Worm (Caenorhabditis elegans) whole organism, L4 larva: ENCODE results near the gene smc-6.
A peak's percentile ranks its signal among the peaks of the same experiment; 100 is the strongest.

Experiments
- F10B5.3 ChIP-seq: sonication (generic microtip); optimal IDR thresholded peaks from 2 replicates; lab custom pipeline; 2016; ENCODE audit warnings: mild to moderate bottlenecking, missing genetic modification characterization, missing compliant biosample characterization
- F26F4.8 ChIP-seq: fragments of 200-800 bp; sonication (Bioruptor generic); conservative IDR thresholded peaks from 2 replicates; pipeline ENCODE4 v1.3.6; 2022; ENCODE audit warnings: missing genetic modification characterization, missing compliant biosample characterization
- F37D6.2 ChIP-seq: sonication (generic microtip); optimal IDR thresholded peaks from 2 replicates; lab custom pipeline; 2016; ENCODE audit warnings: mild to moderate bottlenecking, missing genetic modification characterization, missing compliant biosample characterization
- F44E2.7 ChIP-seq: fragments of 200-800 bp; sonication (Bioruptor generic); IDR thresholded peaks from 2 replicates; pipeline ENCODE4 v2.1.2; 2022; ENCODE audit warnings: missing genetic modification characterization, missing compliant biosample characterization
- F49E8.2 ChIP-seq: sonication (generic microtip); optimal IDR thresholded peaks from 2 replicates; lab custom pipeline; 2016; ENCODE audit warnings: missing compliant biosample characterization, mild to moderate bottlenecking, missing genetic modification characterization, borderline replicate concordance
- T26A8.4 ChIP-seq: fragments of 200-800 bp; sonication (Bioruptor generic); IDR thresholded peaks from 2 replicates; pipeline ENCODE4 v1.3.6; 2022; ENCODE audit warnings: missing genetic modification characterization, missing compliant biosample characterization
- Y48G9A.11 ChIP-seq: fragments of 200-800 bp; sonication (Bioruptor generic); IDR thresholded peaks from 2 replicates; pipeline ENCODE4 v1.3.6; 2022; ENCODE audit warnings: missing genetic modification reagents, missing genetic modification characterization, missing compliant biosample characterization
- Y5F2A.4 ChIP-seq: fragments of 200-800 bp; sonication (Bioruptor generic); optimal IDR thresholded peaks from 2 replicates; lab custom pipeline; 2018; ENCODE audit warnings: mild to moderate bottlenecking, missing genetic modification characterization, missing compliant biosample characterization
- ZK337.2 ChIP-seq: fragments of 200-800 bp; sonication (Bioruptor generic); IDR thresholded peaks from 2 replicates; pipeline ENCODE4 v1.3.6; 2022; ENCODE audit warnings: missing genetic modification reagents, missing genetic modification characterization, missing compliant biosample characterization
- ZK546.5 ChIP-seq, 2 experiments: sonication (generic microtip); optimal IDR thresholded peaks; 2 replicates each; lab custom pipeline; 2017; ENCODE audit warnings: missing biosample characterization in 2 of 2, missing genetic modification characterization in 2 of 2
- attf-4 ChIP-seq: sonication (generic microtip); optimal IDR thresholded peaks from 3 replicates; lab custom pipeline; 2017; ENCODE audit warnings: missing biosample characterization, missing genetic modification characterization
- ceh-28 ChIP-seq: fragments of 150-350 bp; optimal IDR thresholded peaks from 2 replicates; lab custom pipeline; 2014; ENCODE audit warnings: missing biosample characterization, missing genetic modification reagents, missing genetic modification characterization
- ceh-82 ChIP-seq: sonication (generic microtip); optimal IDR thresholded peaks from 2 replicates; lab custom pipeline; 2017; ENCODE audit warnings: missing biosample characterization, missing genetic modification characterization
- ces-1 ChIP-seq: fragments of 150-350 bp; sonication (generic microtip); optimal IDR thresholded peaks from 4 replicates; lab custom pipeline; 2014; ENCODE audit warnings: missing biosample characterization, missing genetic modification reagents, missing genetic modification characterization
- daf-12 ChIP-seq: fragments of 150-350 bp; optimal IDR thresholded peaks from 2 replicates; lab custom pipeline; 2014; ENCODE audit warnings: missing biosample characterization, missing genetic modification reagents, missing genetic modification characterization
- daf-19 ChIP-seq: fragments of 200-800 bp; sonication (Bioruptor generic); conservative IDR thresholded peaks from 2 replicates; pipeline ENCODE4 v1.3.6; 2022; ENCODE audit warnings: missing genetic modification characterization, missing compliant biosample characterization
- daf-8 ChIP-seq: fragments of 200-800 bp; sonication (Bioruptor generic); IDR thresholded peaks from 2 replicates; pipeline ENCODE4 v1.3.6; 2022; ENCODE audit warnings: missing genetic modification characterization, missing compliant biosample characterization
- dmd-6 ChIP-seq: fragments of 200-800 bp; sonication (Bioruptor generic); IDR thresholded peaks from 2 replicates; pipeline ENCODE4 v1.3.6; 2022; ENCODE audit warnings: missing genetic modification reagents, missing genetic modification characterization, missing compliant biosample characterization
- dmd-9 ChIP-seq: fragments of 200-800 bp; sonication (Bioruptor generic); IDR thresholded peaks from 2 replicates; pipeline ENCODE4 v1.3.6; 2022; ENCODE audit warnings: missing genetic modification reagents, missing genetic modification characterization, missing compliant biosample characterization
- egl-27 ChIP-seq: sonication (generic microtip); optimal IDR thresholded peaks from 3 replicates; lab custom pipeline; 2017; ENCODE audit warnings: missing biosample characterization, missing genetic modification reagents, missing genetic modification characterization
- fos-1 ChIP-seq: fragments of 150-350 bp; optimal IDR thresholded peaks from 2 replicates; lab custom pipeline; 2014; ENCODE audit warnings: missing biosample characterization, missing genetic modification characterization
- gei-8 ChIP-seq: fragments of 200-800 bp; sonication (Bioruptor generic); optimal IDR thresholded peaks from 2 replicates; lab custom pipeline; 2018; ENCODE audit warnings: mild to moderate bottlenecking, missing genetic modification characterization, missing compliant biosample characterization
- hif-1 ChIP-seq, 2 experiments: sonication (generic microtip); optimal IDR thresholded peaks; 2 replicates each; lab custom pipeline; 2016 to 2017; ENCODE audit warnings: missing compliant biosample characterization in 2 of 2, missing genetic modification characterization in 2 of 2, missing genetic modification reagents in 2 of 2, missing genotype in 2 of 2, mild to moderate bottlenecking in 1 of 2
- hlh-11 ChIP-seq: fragments of 200-800 bp; sonication (Bioruptor generic); optimal IDR thresholded peaks from 2 replicates; lab custom pipeline; 2018; ENCODE audit warnings: mild to moderate bottlenecking, missing genetic modification characterization, missing compliant biosample characterization
- hlh-30 ChIP-seq: sonication (generic microtip); optimal IDR thresholded peaks from 2 replicates; lab custom pipeline; 2017; ENCODE audit warnings: antibody characterized with exemption, mild to moderate bottlenecking, missing genetic modification characterization, missing compliant biosample characterization; ENCODE audit not compliant: insufficient read depth
- hmg-1.1 ChIP-seq: fragments of 200-800 bp; sonication (Bioruptor generic); IDR thresholded peaks from 2 replicates; pipeline ENCODE4 v1.3.6; 2022; ENCODE audit warnings: missing genetic modification reagents, missing genetic modification characterization, missing compliant biosample characterization
- lim-7 ChIP-seq: fragments of 200-800 bp; sonication (Bioruptor generic); IDR thresholded peaks from 2 replicates; pipeline ENCODE4 v1.3.6; 2022; ENCODE audit warnings: missing genetic modification characterization, missing compliant biosample characterization
- lin-1 ChIP-seq: fragments of 200-800 bp; sonication (Bioruptor generic); IDR thresholded peaks from 2 replicates; pipeline ENCODE4 v1.3.6; 2022; ENCODE audit warnings: missing genetic modification reagents, missing genetic modification characterization, missing compliant biosample characterization
- lin-15B ChIP-seq: fragments of 150-350 bp; sonication (generic microtip); optimal IDR thresholded peaks from 3 replicates; lab custom pipeline; 2014; ENCODE audit warnings: missing biosample characterization, missing genetic modification characterization
- mep-1 ChIP-seq: fragments of 150-350 bp; sonication (generic microtip); optimal IDR thresholded peaks from 3 replicates; lab custom pipeline; 2014; ENCODE audit warnings: missing biosample characterization, missing genetic modification characterization
- mxl-2 ChIP-seq: fragments of 200-800 bp; sonication (Bioruptor generic); conservative IDR thresholded peaks from 2 replicates; pipeline ENCODE4 v1.3.6; 2022; ENCODE audit warnings: missing genetic modification reagents, missing genetic modification characterization, missing compliant biosample characterization
- mxl-3 ChIP-seq: fragments of 200-800 bp; sonication (Bioruptor generic); optimal IDR thresholded peaks from 2 replicates; lab custom pipeline; 2018; ENCODE audit warnings: mild to moderate bottlenecking, missing genetic modification characterization, missing compliant biosample characterization
- nhr-102 ChIP-seq: sonication (generic microtip); optimal IDR thresholded peaks from 2 replicates; lab custom pipeline; 2016; ENCODE audit warnings: mild to moderate bottlenecking, missing genetic modification characterization, moderate library complexity, missing compliant biosample characterization
- nhr-11 ChIP-seq: fragments of 150-350 bp; optimal IDR thresholded peaks from 2 replicates; lab custom pipeline; 2014; ENCODE audit warnings: missing biosample characterization, missing genetic modification characterization
- nhr-237 ChIP-seq: sonication (generic microtip); optimal IDR thresholded peaks from 2 replicates; lab custom pipeline; 2017; ENCODE audit warnings: missing biosample characterization, missing genetic modification characterization
- nhr-41 ChIP-seq: fragments of 200-800 bp; sonication (Bioruptor generic); IDR thresholded peaks from 2 replicates; pipeline ENCODE4 v1.3.6; 2022; ENCODE audit warnings: missing genetic modification reagents, missing genetic modification characterization, missing compliant biosample characterization
- nhr-42 ChIP-seq: fragments of 200-800 bp; sonication (Bioruptor generic); IDR thresholded peaks from 2 replicates; pipeline ENCODE4 v1.3.6; 2022; ENCODE audit warnings: missing genetic modification characterization, missing compliant biosample characterization
- nhr-6 ChIP-seq: fragments of 150-350 bp; optimal IDR thresholded peaks from 2 replicates; lab custom pipeline; 2014; ENCODE audit warnings: missing biosample characterization, missing genetic modification characterization
- php-3 ChIP-seq: fragments of 200-800 bp; sonication (Bioruptor generic); IDR thresholded peaks from 2 replicates; pipeline ENCODE4 v1.3.6; 2022; ENCODE audit warnings: missing genetic modification reagents, missing genetic modification characterization, missing compliant biosample characterization
- saeg-2 ChIP-seq: fragments of 200-800 bp; sonication (Bioruptor generic); IDR thresholded peaks from 2 replicates; pipeline ENCODE4 v1.3.6; 2022; ENCODE audit warnings: missing genetic modification reagents, missing genetic modification characterization, missing compliant biosample characterization
- snpc-1.2 ChIP-seq: fragments of 200-800 bp; sonication (Bioruptor generic); IDR thresholded peaks from 2 replicates; pipeline ENCODE4 v1.3.6; 2022; ENCODE audit warnings: missing genetic modification reagents, missing genetic modification characterization, missing compliant biosample characterization
- snpc-4 ChIP-seq: fragments of 150-350 bp; optimal IDR thresholded peaks from 2 replicates; lab custom pipeline; 2014; ENCODE audit warnings: missing biosample characterization, missing genetic modification characterization
- tag-97 ChIP-seq: fragments of 200-800 bp; sonication (Bioruptor generic); IDR thresholded peaks from 2 replicates; pipeline ENCODE4 v1.3.6; 2022; ENCODE audit warnings: missing genetic modification characterization, missing compliant biosample characterization
- tra-1 ChIP-seq: fragments of 200-800 bp; sonication (Bioruptor generic); IDR thresholded peaks from 2 replicates; pipeline ENCODE4 v1.3.6; 2022; ENCODE audit warnings: missing genetic modification reagents, missing genetic modification characterization, missing compliant biosample characterization
- unc-130 ChIP-seq: sonication (generic microtip); optimal IDR thresholded peaks from 2 replicates; lab custom pipeline; 2016; ENCODE audit warnings: missing genetic modification reagents, missing genetic modification characterization, missing compliant biosample characterization
- unc-39 ChIP-seq: sonication (generic microtip); optimal IDR thresholded peaks from 2 replicates; lab custom pipeline; 2017; ENCODE audit warnings: missing biosample characterization, missing genetic modification characterization
- zag-1 ChIP-seq: fragments of 150-350 bp; optimal IDR thresholded peaks from 2 replicates; lab custom pipeline; 2014; ENCODE audit warnings: missing biosample characterization, missing genetic modification characterization
- zfp-2 ChIP-seq: sonication (generic microtip); optimal IDR thresholded peaks from 2 replicates; lab custom pipeline; 2016; ENCODE audit warnings: mild to moderate bottlenecking, missing genetic modification characterization, missing compliant biosample characterization
- ztf-11 ChIP-seq: fragments of 150-350 bp; optimal IDR thresholded peaks from 2 replicates; lab custom pipeline; 2014; ENCODE audit warnings: missing biosample characterization, missing genetic modification characterization
- ztf-7 ChIP-seq: fragments of 150-350 bp; optimal IDR thresholded peaks from 2 replicates; lab custom pipeline; 2014; ENCODE audit warnings: missing biosample characterization, missing genetic modification characterization

Gene smc-6

DNA sequence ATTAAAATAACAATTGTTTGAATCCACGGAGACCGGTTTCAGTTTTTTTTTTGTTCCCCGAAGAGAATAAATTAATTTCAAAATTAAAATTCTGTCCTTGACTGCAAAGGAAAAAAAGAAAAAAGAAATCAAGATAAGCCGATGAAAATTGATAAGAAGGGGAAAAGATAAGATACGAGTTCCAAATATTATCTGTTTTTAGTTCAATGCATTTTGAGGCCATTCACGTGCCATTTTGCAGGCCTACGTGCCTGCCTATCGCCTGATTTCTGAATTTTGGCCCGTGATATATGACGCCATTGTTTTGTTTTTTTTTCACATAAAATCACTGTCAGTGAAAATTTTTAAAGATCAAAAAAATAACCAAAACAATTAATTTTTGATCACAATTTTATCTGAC lies 32.9 kb downstream of the smc-6 start (continued):
- TF ChIP-seq Y48G9A.11 (GFP tag; lab: Robert Waterston, UW) (no peak), unc-39 (tag; lab: Kevin White, UChicago) (no peak), gei-8 (GFP tag; lab: Kevin White, UChicago) (no peak), fos-1 (tag; lab: Kevin White, UChicago) (no peak), T26A8.4 (GFP tag; lab: Robert Waterston, UW) (no peak), F26F4.8 (GFP tag; lab: Robert Waterston, UW) (no peak), Y5F2A.4 (GFP tag; lab: Kevin White, UChicago) (no peak), F37D6.2 (tag; lab: Kevin White, UChicago) (no peak), snpc-4 (tag; lab: Kevin White, UChicago) (no peak), mxl-2 (peak; percentile 53; the same call in 1 of the 2 replicates), F10B5.3 (tag; lab: Kevin White, UChicago) (no peak), nhr-237 (tag; lab: Kevin White, UChicago) (no peak), lin-1 (GFP tag; lab: Robert Waterston, UW) (0 out of 2 replicates have a peak, but pooled peaks have one; percentile 27), zfp-2 (tag; lab: Kevin White, UChicago) (no peak), nhr-102 (tag; lab: Kevin White, UChicago) (no peak), ztf-7 (tag; lab: Kevin White, UChicago) (no peak), snpc-1.2 (GFP tag; lab: Robert Waterston, UW) (no peak), egl-27 (tag; lab: Kevin White, UChicago) (no peak), zag-1 (tag; lab: Kevin White, UChicago) (no peak), lim-7 (GFP tag; lab: Robert Waterston, UW) (no peak), dmd-9 (no peak), unc-130 (no peak), nhr-42 (GFP tag; lab: Robert Waterston, UW) (no peak), nhr-11 (tag; lab: Kevin White, UChicago) (no peak), hlh-11 (tag; lab: Kevin White, UChicago) (peak; percentile 57), F44E2.7 (GFP tag; lab: Robert Waterston, UW) (no peak), tra-1 (peak; percentile 66), dmd-6 (GFP tag; lab: Robert Waterston, UW) (peak; percentile 85), ztf-11 (tag; lab: Kevin White, UChicago) (no peak), php-3 (no peak), ces-1 (GFP tag; lab: Kevin White, UChicago) (no peak), nhr-41 (GFP tag; lab: Robert Waterston, UW) (no peak), daf-8 (GFP tag; lab: Robert Waterston, UW) (no peak), daf-19 (GFP tag; lab: Robert Waterston, UW) (no peak), tag-97 (GFP tag; lab: Robert Waterston, UW) (no peak)

DNA sequence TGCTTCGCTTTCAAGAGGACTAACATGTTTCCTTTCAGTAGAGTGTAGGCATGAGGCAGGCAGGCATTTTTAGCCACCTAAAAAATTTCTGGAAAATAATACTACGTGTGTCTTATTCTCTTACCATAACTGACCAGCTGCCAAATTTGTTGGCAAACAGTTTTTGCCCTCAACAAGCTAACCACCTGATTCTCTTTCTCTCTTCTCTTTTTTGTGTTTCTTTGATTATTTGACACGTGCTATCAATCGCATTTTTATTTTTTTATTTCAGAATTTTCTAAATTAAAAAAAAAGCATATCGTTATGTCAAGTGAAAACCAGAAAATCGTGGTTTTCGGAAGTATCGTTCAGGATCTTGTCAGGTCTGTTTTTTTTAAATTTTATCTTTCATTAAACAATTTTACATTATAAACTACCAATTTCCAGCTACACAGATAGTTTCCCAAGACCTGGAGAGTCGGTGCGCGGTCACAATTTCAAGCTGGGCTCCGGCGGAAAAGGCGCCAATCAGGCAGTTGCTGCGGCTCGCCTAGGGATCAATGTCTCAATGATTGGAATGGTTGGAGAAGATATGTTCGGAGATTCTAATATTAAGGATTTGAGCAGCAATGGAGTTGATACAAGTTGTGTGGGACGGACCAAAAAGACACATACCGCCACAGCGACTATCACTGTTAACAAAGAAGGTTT lies 33.7 kb downstream of the smc-6 start, which contains the start of gene F07A11.5:
TSS of gene F07A11.5 (plus strand) at position 267 of the 690 bp plus-strand sequence.
- TF ChIP-seq nhr-6 (tag; lab: Kevin White, UChicago) (no peak), lin-15B (tag; lab: Kevin White, UChicago) (no peak), hif-1 (tag; optimal IDR thresholded peaks at IDR 0.05; lab: Kevin White, UChicago) (no peak), F49E8.2 (no peak), saeg-2 (GFP tag; lab: Robert Waterston, UW) (no peak), daf-8 (GFP tag; lab: Robert Waterston, UW) (no peak), F44E2.7 (GFP tag; lab: Robert Waterston, UW) (no peak), ceh-82 (tag; lab: Kevin White, UChicago) (no peak), hmg-1.1 (GFP tag; lab: Robert Waterston, UW) (no peak), attf-4 (no peak), hlh-11 (tag; lab: Kevin White, UChicago) (peak; percentile 17), hlh-30 (tag; lab: Kevin White, UChicago) (peak; percentile 52), daf-12 (no peak), snpc-4 (tag; lab: Kevin White, UChicago) (no peak), ZK337.2 (GFP tag; lab: Robert Waterston, UW) (no peak), gei-8 (GFP tag; lab: Kevin White, UChicago) (no peak), nhr-42 (GFP tag; lab: Robert Waterston, UW) (no peak), mep-1 (tag; lab: Kevin White, UChicago) (no peak), ZK546.5 (tag; optimal IDR thresholded peaks at IDR 0.05; lab: Kevin White, UChicago) (no peak), mxl-3 (GFP tag; lab: Kevin White, UChicago) (peak; percentile 9), ceh-28 (tag; lab: Kevin White, UChicago) (no peak)
